Worm (Caenorhabditis elegans) whole organism, mixed stage, embryonic: ENCODE measurements around the gene frm-7.

Experiments used
- mep-1 ChIP-seq: fragments of 150-350 bp; optimal IDR thresholded peaks from 2 replicates; lab custom pipeline; 2017; ENCODE audit warnings: missing biosample characterization, missing genetic modification reagents, missing genetic modification characterization, inconsistent platforms
- nhr-28 ChIP-seq: fragments of 150-350 bp; optimal IDR thresholded peaks from 2 replicates; lab custom pipeline; 2014; ENCODE audit warnings: missing biosample characterization, missing genetic modification characterization
- pha-4 ChIP-seq: fragments of 150-350 bp; optimal IDR thresholded peaks from 2 replicates; lab custom pipeline; 2018; ENCODE audit warnings: missing biosample characterization, missing genetic modification reagents, missing genetic modification characterization

- TF ChIP-seq pha-4 (tag; lab: Kevin White, UChicago) (no peak), mep-1 (tag; lab: Kevin White, UChicago) (no peak), nhr-28 (tag; lab: Kevin White, UChicago) (no peak)
These were observed 1.4 kb upstream of the frm-7 start for ce11 chrV:12300780-12301460.
